Fruit fly (Drosophila melanogaster) S2 (cell line): ENCODE measurements around the gene Fer1.

Experiments used
- CG8478 ChIP-seq: fragments of >200 bp; optimal IDR thresholded peaks from 2 replicates; lab custom pipeline; 2018
- CTCF ChIP-seq, 2 experiments: fragments of >200 bp; optimal IDR thresholded peaks; 2 replicates each; lab custom pipeline; 2018

DNA sequence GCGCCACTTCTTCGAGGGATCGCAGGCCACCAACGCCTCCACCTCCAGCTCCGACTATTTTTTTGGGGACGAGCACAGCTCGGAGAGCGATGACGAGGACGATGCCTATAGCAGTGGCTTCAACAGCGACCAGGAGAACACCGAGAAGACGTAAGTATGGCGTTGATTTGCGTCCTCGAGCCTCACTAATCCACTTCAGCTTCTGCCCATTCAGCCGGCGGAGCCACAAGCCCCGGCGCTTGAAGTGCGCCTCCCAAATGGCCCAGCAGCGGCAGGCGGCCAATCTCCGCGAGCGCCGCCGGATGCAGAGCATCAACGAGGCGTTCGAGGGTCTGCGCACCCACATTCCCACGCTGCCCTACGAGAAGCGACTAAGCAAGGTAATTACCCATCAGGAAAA, 1.2 kb downstream of the Fer1 start:
- TF ChIP-seq CTCF (optimal IDR thresholded peaks at IDR 0.05; lab: Kevin White, UChicago) = no peak
- TF ChIP-seq CG8478 (lab: Kevin White, UChicago) = no peak
